Fruit fly (Drosophila melanogaster) whole organism, embryonic: ENCODE results near the gene Naa80.

Experiments
- Ada2b ChIP-seq: fragments of 200-800 bp; sonication (Bioruptor generic); IDR thresholded peaks from 2 replicates; pipeline ENCODE4 v1.3.6; 2022; ENCODE audit warnings: missing biosample characterization, missing genetic modification characterization
- B-H1 ChIP-seq: fragments of 200-800 bp; sonication (Bioruptor generic); IDR thresholded peaks from 3 replicates; pipeline ENCODE4 v1.3.6; 2022; ENCODE audit warnings: missing biosample characterization, missing genetic modification characterization
- Bdp1 ChIP-seq: fragments of 200-800 bp; sonication (Bioruptor generic); optimal IDR thresholded peaks from 3 replicates; lab custom pipeline; 2016; ENCODE audit warnings: missing biosample characterization, missing genetic modification characterization
- Bgb ChIP-seq: fragments of 200-800 bp; sonication (Bioruptor generic); IDR thresholded peaks from 2 replicates; pipeline ENCODE4 v1.3.6; 2022; ENCODE audit warnings: missing biosample characterization, missing genetic modification characterization; ENCODE audit not compliant: partially characterized antibody
- CG10431 ChIP-seq: fragments of 200-800 bp; sonication (Bioruptor generic); optimal IDR thresholded peaks from 3 replicates; lab custom pipeline; 2018; ENCODE audit warnings: missing biosample characterization, mild to moderate bottlenecking, missing genetic modification characterization
- CG11456 ChIP-seq: fragments of 200-800 bp; sonication (Bioruptor generic); IDR thresholded peaks from 3 replicates; pipeline ENCODE4 v1.3.6; 2022; ENCODE audit warnings: missing biosample characterization, missing genetic modification characterization
- CG12769 ChIP-seq: fragments of 200-800 bp; sonication (Bioruptor generic); optimal IDR thresholded peaks from 2 replicates; lab custom pipeline; 2019; ENCODE audit warnings: missing biosample characterization, mild to moderate bottlenecking, missing genetic modification characterization, moderate library complexity
- CG13624 ChIP-seq: fragments of 200-800 bp; sonication (Bioruptor generic); optimal IDR thresholded peaks from 2 replicates; lab custom pipeline; 2016; ENCODE audit warnings: missing biosample characterization, missing genetic modification characterization
- CG14050 ChIP-seq: fragments of 200-800 bp; sonication (Bioruptor generic); IDR thresholded peaks from 3 replicates; pipeline ENCODE4 v1.3.6; 2022; ENCODE audit warnings: missing biosample characterization, missing genetic modification characterization
- CG15073 ChIP-seq: fragments of 200-800 bp; sonication (Bioruptor generic); optimal IDR thresholded peaks from 2 replicates; lab custom pipeline; 2016; ENCODE audit warnings: missing biosample characterization, missing genetic modification characterization
- CG16815 ChIP-seq: fragments of 200-800 bp; sonication (Bioruptor generic); optimal IDR thresholded peaks from 3 replicates; lab custom pipeline; 2017; ENCODE audit warnings: missing biosample characterization, mild to moderate bottlenecking, missing genetic modification characterization
- CG17912 ChIP-seq: fragments of 200-800 bp; sonication (Bioruptor generic); optimal IDR thresholded peaks from 2 replicates; lab custom pipeline; 2018; ENCODE audit warnings: missing biosample characterization, mild to moderate bottlenecking, missing genetic modification characterization
- CG18764 ChIP-seq: fragments of 200-800 bp; sonication (Bioruptor generic); optimal IDR thresholded peaks from 3 replicates; lab custom pipeline; 2016; ENCODE audit warnings: missing biosample characterization, missing genetic modification characterization
- CG2202 ChIP-seq: fragments of 200-800 bp; sonication (Bioruptor generic); optimal IDR thresholded peaks from 2 replicates; lab custom pipeline; 2018; ENCODE audit warnings: missing biosample characterization, mild to moderate bottlenecking, missing genetic modification characterization
- CG30403 ChIP-seq: fragments of 200-800 bp; sonication (Bioruptor generic); optimal IDR thresholded peaks from 3 replicates; lab custom pipeline; 2016; ENCODE audit warnings: missing biosample characterization, missing genetic modification characterization
- CG31388 ChIP-seq: fragments of 200-800 bp; sonication (Bioruptor generic); optimal IDR thresholded peaks from 2 replicates; lab custom pipeline; 2016; ENCODE audit warnings: missing biosample characterization, missing genetic modification characterization
- CG32767 ChIP-seq: fragments of 200-800 bp; sonication (Bioruptor generic); IDR thresholded peaks from 2 replicates; pipeline ENCODE4 v1.3.6; 2022; ENCODE audit warnings: missing biosample characterization, missing genetic modification characterization
- CG3838 ChIP-seq: fragments of 200-800 bp; sonication (Bioruptor generic); optimal IDR thresholded peaks from 3 replicates; lab custom pipeline; 2016; ENCODE audit warnings: missing biosample characterization, missing genetic modification characterization
- CG4404 ChIP-seq: fragments of 200-800 bp; sonication (Bioruptor generic); IDR thresholded peaks from 2 replicates; pipeline ENCODE4 v1.3.6; 2022; ENCODE audit warnings: missing biosample characterization, missing genetic modification characterization
- CG8089 ChIP-seq: fragments of 200-800 bp; sonication (Bioruptor generic); optimal IDR thresholded peaks from 3 replicates; lab custom pipeline; 2016; ENCODE audit warnings: missing biosample characterization, missing genetic modification characterization
- CG9437 ChIP-seq: fragments of 200-800 bp; sonication (Bioruptor generic); optimal IDR thresholded peaks from 2 replicates; lab custom pipeline; 2018; ENCODE audit warnings: missing biosample characterization, mild to moderate bottlenecking, missing genetic modification characterization
- CG9609 ChIP-seq: fragments of 200-800 bp; sonication (Bioruptor generic); optimal IDR thresholded peaks from 3 replicates; lab custom pipeline; 2016; ENCODE audit warnings: missing biosample characterization, missing genetic modification characterization
- CoRest ChIP-seq: fragments of 200-800 bp; sonication (Bioruptor generic); optimal IDR thresholded peaks from 3 replicates; lab custom pipeline; 2018; ENCODE audit warnings: missing biosample characterization, mild to moderate bottlenecking, missing genetic modification characterization, moderate library complexity
- E2f1 ChIP-seq: fragments of 200-800 bp; sonication (Bioruptor generic); IDR thresholded peaks from 2 replicates; pipeline ENCODE4 v1.3.6; 2022; ENCODE audit warnings: missing biosample characterization, missing genetic modification characterization
- Fer2 ChIP-seq: fragments of 200-800 bp; sonication (Bioruptor generic); optimal IDR thresholded peaks from 2 replicates; lab custom pipeline; 2018; ENCODE audit warnings: missing biosample characterization, mild to moderate bottlenecking, missing genetic modification characterization, moderate library complexity
- HmgD ChIP-seq: fragments of 200-800 bp; sonication (Bioruptor generic); optimal IDR thresholded peaks from 3 replicates; lab custom pipeline; 2016; ENCODE audit warnings: missing biosample characterization, missing genetic modification characterization
- MBD-R2 ChIP-seq: fragments of 200-800 bp; sonication (Bioruptor generic); IDR thresholded peaks from 2 replicates; pipeline ENCODE4 v1.3.6; 2022; ENCODE audit warnings: missing biosample characterization, missing genetic modification characterization
- Mad ChIP-seq: fragments of 200-800 bp; sonication (Bioruptor generic); optimal IDR thresholded peaks from 2 replicates; lab custom pipeline; 2016; ENCODE audit warnings: missing biosample characterization, missing genetic modification characterization
- Med ChIP-seq: fragments of 200-800 bp; sonication (Bioruptor generic); peaks from one replicate; lab custom pipeline; 2016; ENCODE audit warnings: missing biosample characterization, missing genetic modification characterization, mild to moderate bottlenecking, inconsistent platforms, moderate library complexity
- NFAT ChIP-seq: fragments of 200-800 bp; sonication (Bioruptor generic); IDR thresholded peaks from 2 replicates; pipeline ENCODE4 v1.3.6; 2022; ENCODE audit warnings: missing biosample characterization, missing genetic modification characterization
- Rfx ChIP-seq: fragments of 200-800 bp; sonication (Bioruptor generic); IDR thresholded peaks from 2 replicates; pipeline ENCODE4 v1.3.6; 2022; ENCODE audit warnings: missing biosample characterization, missing genetic modification characterization
- Sry-β ChIP-seq: fragments of 200-800 bp; sonication (Bioruptor generic); optimal IDR thresholded peaks from 2 replicates; lab custom pipeline; 2018; ENCODE audit warnings: missing biosample characterization, mild to moderate bottlenecking, missing genetic modification characterization, moderate library complexity
- al ChIP-seq: fragments of 200-800 bp; sonication (Bioruptor generic); IDR thresholded peaks from 2 replicates; pipeline ENCODE4 v1.3.6; 2022; ENCODE audit warnings: missing biosample characterization, missing genetic modification characterization
- caup ChIP-seq: fragments of 200-800 bp; sonication (Bioruptor generic); optimal IDR thresholded peaks from 3 replicates; lab custom pipeline; 2017; ENCODE audit warnings: missing biosample characterization, mild to moderate bottlenecking, missing genetic modification characterization, moderate library complexity; ENCODE audit not compliant: severe bottlenecking
- danr ChIP-seq: fragments of 200-800 bp; sonication (Bioruptor generic); IDR thresholded peaks from 2 replicates; pipeline ENCODE4 v1.3.6; 2022; ENCODE audit warnings: missing biosample characterization, missing genetic modification characterization
- dati ChIP-seq: fragments of 200-800 bp; sonication (Bioruptor generic); IDR thresholded peaks from 2 replicates; pipeline ENCODE4 v1.3.6; 2022; ENCODE audit warnings: missing biosample characterization, missing genetic modification characterization
- fd102C ChIP-seq: fragments of 200-800 bp; sonication (Bioruptor generic); optimal IDR thresholded peaks from 2 replicates; lab custom pipeline; 2018; ENCODE audit warnings: missing biosample characterization, mild to moderate bottlenecking, missing genetic modification characterization, moderate library complexity
- fru ChIP-seq: fragments of >200 bp; optimal IDR thresholded peaks from 2 replicates; lab custom pipeline; 2017
- gro ChIP-seq: fragments of 200-800 bp; sonication (Bioruptor generic); optimal IDR thresholded peaks from 2 replicates; lab custom pipeline; 2016; ENCODE audit warnings: missing biosample characterization, missing genetic modification characterization
- her ChIP-seq: fragments of 200-800 bp; sonication (Bioruptor generic); optimal IDR thresholded peaks from 2 replicates; lab custom pipeline; 2016; ENCODE audit warnings: missing biosample characterization, missing genetic modification characterization
- ind ChIP-seq: fragments of 200-800 bp; sonication (Bioruptor generic); optimal IDR thresholded peaks from 3 replicates; lab custom pipeline; 2016; ENCODE audit warnings: missing biosample characterization, missing genetic modification characterization
- klu ChIP-seq: fragments of 200-800 bp; sonication (Bioruptor generic); IDR thresholded peaks from 2 replicates; pipeline ENCODE4 v1.3.6; 2022; ENCODE audit warnings: missing biosample characterization, missing genetic modification characterization
- mirr ChIP-seq: fragments of 200-800 bp; sonication (Bioruptor generic); optimal IDR thresholded peaks from 3 replicates; lab custom pipeline; 2018; ENCODE audit warnings: missing biosample characterization, mild to moderate bottlenecking, missing genetic modification characterization
- nerfin-2 ChIP-seq: fragments of 200-800 bp; sonication (Bioruptor generic); IDR thresholded peaks from 2 replicates; pipeline ENCODE4 v1.3.6; 2022; ENCODE audit warnings: missing biosample characterization, missing genetic modification characterization; ENCODE audit not compliant: partially characterized antibody
- otp ChIP-seq: fragments of 200-800 bp; sonication (Bioruptor generic); IDR thresholded peaks from 3 replicates; pipeline ENCODE4, ENCODE4 v1.3.6; 2022; ENCODE audit warnings: missing biosample characterization, missing genetic modification characterization
- sens-2 ChIP-seq: fragments of 200-800 bp; sonication (Bioruptor generic); IDR thresholded peaks from 2 replicates; pipeline ENCODE4 v1.3.6; 2022; ENCODE audit warnings: missing biosample characterization, missing genetic modification characterization
- sisA ChIP-seq: fragments of 200-800 bp; sonication (Bioruptor generic); IDR thresholded peaks from 2 replicates; pipeline ENCODE4 v1.3.6; 2022; ENCODE audit warnings: missing biosample characterization, missing genetic modification characterization
- trh ChIP-seq: fragments of 200-800 bp; sonication (Bioruptor generic); optimal IDR thresholded peaks from 2 replicates; lab custom pipeline; 2016; ENCODE audit warnings: missing biosample characterization, missing genetic modification characterization
- unc-4 ChIP-seq: fragments of 200-800 bp; sonication (Bioruptor generic); IDR thresholded peaks from 2 replicates; pipeline ENCODE4 v1.3.6; 2022; ENCODE audit warnings: missing biosample characterization, missing genetic modification characterization; ENCODE audit not compliant: partially characterized antibody
- vfl ChIP-seq: fragments of 200-800 bp; sonication (Bioruptor generic); optimal IDR thresholded peaks from 2 replicates; lab custom pipeline; 2016; ENCODE audit warnings: missing biosample characterization, missing genetic modification characterization
- vnd ChIP-seq: fragments of 200-800 bp; sonication (Bioruptor generic); IDR thresholded peaks from 3 replicates; pipeline ENCODE4 v1.3.6; 2022; ENCODE audit warnings: missing biosample characterization, missing genetic modification characterization; ENCODE audit not compliant: partially characterized antibody
- yki ChIP-seq: fragments of >200 bp; optimal IDR thresholded peaks from 3 replicates; lab custom pipeline; 2018

The Naa80 gene

DNA sequence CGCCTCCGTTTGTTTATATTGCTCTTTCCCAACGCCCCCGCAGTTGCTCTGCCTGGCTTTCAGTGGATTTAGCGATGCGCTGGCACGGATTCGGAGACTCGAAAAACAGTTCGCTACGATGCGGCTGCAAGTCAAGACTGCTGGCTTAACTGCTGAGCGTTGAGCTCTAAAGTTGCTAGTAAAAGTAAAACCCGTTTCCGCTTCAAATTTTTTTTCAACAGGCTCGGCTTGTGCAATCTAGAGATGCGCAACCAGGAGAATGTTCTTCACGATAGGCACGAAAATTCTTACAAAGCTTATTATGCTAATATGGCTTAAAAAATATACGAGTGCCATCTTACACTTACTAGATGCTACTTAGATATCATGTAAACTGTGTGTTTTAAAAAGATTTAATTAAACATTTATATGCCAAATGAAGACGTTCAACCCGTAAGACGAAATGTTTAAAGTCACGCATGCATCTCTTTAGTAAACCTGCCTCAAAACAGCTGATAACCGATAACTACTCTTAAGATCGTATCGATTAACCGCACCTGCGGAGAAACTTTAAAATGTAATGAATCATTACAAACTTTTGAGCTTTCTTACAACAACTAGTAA is 20.3 kb upstream of the Naa80 start, which contains the start of gene CG12948 (continued):
- TF ChIP-seq CG13624 (GFP tag; lab: Kevin White, UChicago) (peak; percentile 66), fru (lab: Kevin White, UChicago) (no peak), CG32767 (GFP tag; lab: Robert Waterston, UW) (no peak), CG8089 (GFP tag; lab: Kevin White, UChicago) (no peak), sens-2 (GFP tag; lab: Robert Waterston, UW) (no peak), otp (GFP tag; lab: Robert Waterston, UW) (no peak), fd102C (GFP tag; lab: Kevin White, UChicago) (no peak), CoRest (tag; lab: Kevin White, UChicago) (peak; percentile 58), yki (no peak), Bdp1 (peak; percentile 23), al (GFP tag; lab: Robert Waterston, UW) (peak; percentile 42; the same call in 1 of the 2 replicates), Fer2 (peak; percentile 55), CG11456 (0 out of 3 replicates have a peak, but pooled peaks have one; percentile 12), CG2202 (tag; lab: Kevin White, UChicago) (no peak), vfl (GFP tag; lab: Kevin White, UChicago) (peak; percentile 39), CG15073 (no peak), vnd (GFP tag; lab: Robert Waterston, UW) (peak; percentile 86), HmgD (GFP tag; lab: Kevin White, UChicago) (peak; percentile 21), CG3838 (GFP tag; lab: Kevin White, UChicago) (no peak), nerfin-2 (no peak), her (GFP tag; lab: Kevin White, UChicago) (peak; percentile 41), CG9609 (GFP tag; lab: Kevin White, UChicago) (peak; percentile 18), CG12769 (tag; lab: Kevin White, UChicago) (peak; percentile 56), CG9437 (peak; percentile 30), danr (no peak), NFAT (GFP tag; lab: Robert Waterston, UW) (peak; percentile 64), ind (peak; percentile 45), MBD-R2 (GFP tag; lab: Robert Waterston, UW) (peak; percentile 71), CG10431 (no peak), dati (GFP tag; lab: Robert Waterston, UW) (no peak), CG14050 (GFP tag; lab: Robert Waterston, UW) (no peak; the same call in 2 of the 3 replicates), Ada2b (GFP tag; lab: Robert Waterston, UW) (no peak), CG31388 (GFP tag; lab: Kevin White, UChicago) (no peak), Rfx (GFP tag; lab: Robert Waterston, UW) (peak; percentile 63), unc-4 (GFP tag; lab: Robert Waterston, UW) (peak; percentile 94), CG30403 (peak; percentile 72), CG18764 (no peak), CG17912 (GFP tag; lab: Kevin White, UChicago) (no peak), caup (GFP tag; lab: Kevin White, UChicago) (no peak), Sry-β (GFP tag; lab: Kevin White, UChicago) (peak; percentile 90), mirr (GFP tag; lab: Kevin White, UChicago) (no peak), Bgb (GFP tag; lab: Robert Waterston, UW) (peak; percentile 78), gro (GFP tag; lab: Kevin White, UChicago) (peak; percentile 55), CG16815 (GFP tag; lab: Kevin White, UChicago) (no peak), Med (GFP tag; lab: Kevin White, UChicago) (peak; percentile 91), E2f1 (GFP tag; lab: Robert Waterston, UW) (no peak), klu (GFP tag; lab: Robert Waterston, UW) (peak; percentile 56; the same call in 1 of the 2 replicates), Mad (GFP tag; lab: Kevin White, UChicago) (no peak), trh (no peak), CG4404 (0 out of 2 replicates have a peak, but pooled peaks have one; percentile 28), sisA (GFP tag; lab: Robert Waterston, UW) (no peak), B-H1 (GFP tag; lab: Robert Waterston, UW) (no peak)
